Worm (Caenorhabditis elegans) whole organism, L4 larva: ENCODE results near the gene fbxc-23.

ENCODE experiments used
- R02D3.7 ChIP-seq: fragments of 150-350 bp; sonication (generic microtip); optimal IDR thresholded peaks from 3 replicates; lab custom pipeline; 2014; ENCODE audit warnings: missing biosample characterization, missing genetic modification characterization
- ama-1 ChIP-seq: fragments of 150-350 bp; optimal IDR thresholded peaks from 2 replicates; lab custom pipeline; 2014; ENCODE audit warnings: inconsistent platforms, mixed read lengths
- fkh-10 ChIP-seq: fragments of 150-350 bp; optimal IDR thresholded peaks from 2 replicates; lab custom pipeline; 2014; ENCODE audit warnings: missing biosample characterization, missing genetic modification reagents, missing genetic modification characterization
- lin-29 ChIP-seq: fragments of 200-800 bp; sonication (Bioruptor generic); IDR thresholded peaks from 2 replicates; pipeline ENCODE4 v1.3.6; 2022; ENCODE audit warnings: missing genetic modification reagents, missing genetic modification characterization, missing compliant biosample characterization
- lin-38 ChIP-seq: fragments of 200-800 bp; sonication (Bioruptor generic); IDR thresholded peaks from 2 replicates; pipeline ENCODE4 v1.3.6; 2022; ENCODE audit warnings: missing genetic modification reagents, missing genetic modification characterization, missing compliant biosample characterization
- nhr-10 ChIP-seq: fragments of 150-350 bp; optimal IDR thresholded peaks from 2 replicates; lab custom pipeline; 2014; ENCODE audit warnings: missing biosample characterization, missing genetic modification characterization
- nhr-11 ChIP-seq: fragments of 150-350 bp; optimal IDR thresholded peaks from 2 replicates; lab custom pipeline; 2014; ENCODE audit warnings: missing biosample characterization, missing genetic modification characterization
- nhr-42 ChIP-seq: fragments of 200-800 bp; sonication (Bioruptor generic); IDR thresholded peaks from 2 replicates; pipeline ENCODE4 v1.3.6; 2022; ENCODE audit warnings: missing genetic modification characterization, missing compliant biosample characterization
- nhr-76 ChIP-seq: fragments of 150-350 bp; optimal IDR thresholded peaks from 2 replicates; lab custom pipeline; 2014; ENCODE audit warnings: missing biosample characterization, missing genetic modification characterization
- pha-4 ChIP-seq, 2 experiments: fragments of 150-350 bp in 1 of 2; fragments of 200-800 bp in 1 of 2; sonication (Bioruptor generic) in 1 of 2; IDR thresholded peaks in 1 of 2; optimal IDR thresholded peaks in 1 of 2; 2 replicates each; pipeline versions ENCODE4 v1.3.6 to Lab custom; 2014 to 2022; ENCODE audit warnings: missing genetic modification characterization in 2 of 2, missing genetic modification reagents in 2 of 2, missing biosample characterization in 1 of 2, missing compliant biosample characterization in 1 of 2
- unc-39 ChIP-seq: sonication (generic microtip); optimal IDR thresholded peaks from 2 replicates; lab custom pipeline; 2017; ENCODE audit warnings: missing biosample characterization, missing genetic modification characterization
- zag-1 ChIP-seq: fragments of 150-350 bp; optimal IDR thresholded peaks from 2 replicates; lab custom pipeline; 2014; ENCODE audit warnings: missing biosample characterization, missing genetic modification characterization
- ztf-11 ChIP-seq: fragments of 150-350 bp; optimal IDR thresholded peaks from 2 replicates; lab custom pipeline; 2014; ENCODE audit warnings: missing biosample characterization, missing genetic modification characterization

DNA sequence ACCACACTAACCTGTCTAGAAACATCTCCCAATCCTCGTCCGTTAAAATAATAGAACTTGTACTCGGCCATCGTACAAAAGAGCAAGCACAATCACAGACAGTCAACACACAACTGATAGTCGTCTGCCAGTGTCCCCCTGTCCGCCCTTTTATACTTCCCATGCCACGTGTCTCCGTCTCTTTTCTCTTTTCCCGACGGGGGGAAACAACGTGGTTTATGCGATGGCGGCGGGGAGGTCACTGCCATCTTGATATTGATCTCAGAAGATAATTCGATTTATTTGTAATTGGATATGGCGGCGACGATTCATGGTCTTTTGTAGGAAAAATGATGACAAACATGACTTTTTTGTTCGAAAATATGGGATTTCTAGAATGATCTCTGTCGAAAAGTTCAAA lies 13.3 kb upstream of the fbxc-23 start, which contains the start of gene gst-20:
- TF ChIP-seq nhr-11 (tag; lab: Kevin White, UChicago) (no peak), ztf-11 (tag; lab: Kevin White, UChicago) (no peak), ama-1 (lab: Kevin White, UChicago) (no peak), nhr-76 (tag; lab: Kevin White, UChicago) (no peak), lin-29 (GFP tag; lab: Robert Waterston, UW) (no peak), nhr-42 (no peak), unc-39 (tag; lab: Kevin White, UChicago) (no peak), R02D3.7 (tag; lab: Kevin White, UChicago) (no peak), fkh-10 (GFP tag; lab: Kevin White, UChicago) (no peak), lin-38 (GFP tag; lab: Robert Waterston, UW) (no peak), zag-1 (tag; lab: Kevin White, UChicago) (no peak), nhr-10 (no peak), pha-4 (GFP tag; IDR thresholded peaks at IDR 0.05; lab: Robert Waterston, UW) (no peak), pha-4 (tag; optimal IDR thresholded peaks at IDR 0.05; lab: Kevin White, UChicago) (no peak)
